Fruit fly (Drosophila melanogaster) whole organism, embryonic: ENCODE data around the gene Pka-C2.

Source experiments
- CG10979 ChIP-seq: fragments of 200-800 bp; sonication (Bioruptor generic); optimal IDR thresholded peaks from 2 replicates; lab custom pipeline; 2018; ENCODE audit warnings: missing biosample characterization, mild to moderate bottlenecking, missing genetic modification characterization, moderate library complexity
- CG11695 ChIP-seq: fragments of 200-800 bp; sonication (Bioruptor generic); IDR thresholded peaks from 3 replicates; pipeline ENCODE4 v1.3.6; 2022; ENCODE audit warnings: missing biosample characterization, missing genetic modification characterization
- CG15073 ChIP-seq: fragments of 200-800 bp; sonication (Bioruptor generic); optimal IDR thresholded peaks from 2 replicates; lab custom pipeline; 2016; ENCODE audit warnings: missing biosample characterization, missing genetic modification characterization
- CG31365 ChIP-seq: fragments of 200-800 bp; sonication (Bioruptor generic); optimal IDR thresholded peaks from 2 replicates; lab custom pipeline; 2018; ENCODE audit warnings: missing biosample characterization, mild to moderate bottlenecking, missing genetic modification characterization
- CG4424 ChIP-seq: fragments of 200-800 bp; sonication (Bioruptor generic); optimal IDR thresholded peaks from 3 replicates; lab custom pipeline; 2016; ENCODE audit warnings: missing biosample characterization, missing genetic modification characterization
- CG9797 ChIP-seq: fragments of 200-800 bp; sonication (Bioruptor generic); optimal IDR thresholded peaks from 3 replicates; lab custom pipeline; 2018; ENCODE audit warnings: missing biosample characterization, mild to moderate bottlenecking, missing genetic modification characterization
- Dll ChIP-seq: fragments of 200-800 bp; sonication (Bioruptor generic); IDR thresholded peaks from 4 replicates; pipeline ENCODE4 v1.3.6; 2022; ENCODE audit warnings: missing biosample characterization, missing genetic modification characterization; ENCODE audit not compliant: partially characterized antibody
- Doc3 ChIP-seq: fragments of 200-800 bp; sonication (Bioruptor generic); IDR thresholded peaks from 3 replicates; pipeline ENCODE4 v1.3.6; 2022; ENCODE audit warnings: missing biosample characterization, missing genetic modification characterization; ENCODE audit not compliant: partially characterized antibody
- fd64A ChIP-seq: fragments of 200-800 bp; sonication (Bioruptor generic); optimal IDR thresholded peaks from 3 replicates; lab custom pipeline; 2018; ENCODE audit warnings: missing biosample characterization, mild to moderate bottlenecking, missing genetic modification characterization

dm6 chr3R:30706021-30706420, 9.1 kb upstream of the Pka-C2 start, which contains the start of gene CG31010:
- TF ChIP-seq fd64A (no peak), CG9797 (GFP tag; lab: Kevin White, UChicago) (no peak), CG11695 (GFP tag; lab: Robert Waterston, UW) (no peak), CG15073 (GFP tag; lab: Kevin White, UChicago) (no peak), CG10979 (no peak), CG4424 (GFP tag; lab: Kevin White, UChicago) (no peak), CG31365 (tag; lab: Kevin White, UChicago) (no peak), Doc3 (no peak), Dll (GFP tag; lab: Robert Waterston, UW) (no peak)
